Worm (Caenorhabditis elegans): ENCODE data around the gene F54A3.5.
"Not testable (repeated sequence)": the region's sequence is repeated elsewhere in the genome, so short reads cannot be mapped to it uniquely, and the experiment has no call there.

F54A3.5 gene

DNA sequence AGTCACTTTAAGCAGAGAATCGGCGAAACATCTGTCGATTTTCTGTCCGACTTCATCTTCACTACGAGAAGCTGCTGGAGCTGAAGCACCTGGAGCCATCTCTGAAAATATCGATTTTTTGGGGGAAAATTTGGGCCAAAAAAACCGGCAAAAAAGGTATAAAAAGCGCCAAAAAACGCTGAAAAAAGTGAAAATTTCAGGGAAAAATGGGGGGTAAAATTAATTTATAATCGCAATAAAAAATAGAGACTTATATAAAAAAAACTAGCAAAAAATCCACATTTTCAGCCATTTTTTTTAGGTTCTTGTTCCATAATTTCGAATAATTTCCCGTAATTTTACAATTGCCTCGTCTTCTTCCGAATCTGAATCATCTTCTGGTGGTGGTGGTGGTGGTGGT lies at the start of gene F54A3.5:
F54A3.5 (minus strand) TSS at position 101 of the 400 bp plus-strand sequence.
- TF ChIP-seq fkh-2 (tag; optimal IDR thresholded peaks at IDR 0.05), result no peak
- TF ChIP-seq nhr-67 (tag; optimal IDR thresholded peaks at IDR 0.05), result no peak
- no peak for TF ChIP-seq zag-1 (tag; optimal IDR thresholded peaks at IDR 0.05)
- TF ChIP-seq jun-1 (tag; optimal IDR thresholded peaks at IDR 0.05), result no peak
- no peak for TF ChIP-seq nhr-28 (tag; optimal IDR thresholded peaks at IDR 0.05)
- TF ChIP-seq hmg-11 (tag; optimal IDR thresholded peaks at IDR 0.05), result no peak
- no peak for TF ChIP-seq mdl-1 (tag; optimal IDR thresholded peaks at IDR 0.05)
- no peak for TF ChIP-seq aly-2 (tag; optimal IDR thresholded peaks at IDR 0.05)
- no peak for TF ChIP-seq ZK546.5 (tag; optimal IDR thresholded peaks at IDR 0.05)
- no peak for TF ChIP-seq fos-1 (tag; optimal IDR thresholded peaks at IDR 0.05)
- TF ChIP-seq lsy-12 (tag; optimal IDR thresholded peaks at IDR 0.05), result no peak
- no peak for TF ChIP-seq nhr-25 (tag; optimal IDR thresholded peaks at IDR 0.05)
- TF ChIP-seq egl-5 (tag; optimal IDR thresholded peaks at IDR 0.05), result no peak

DNA sequence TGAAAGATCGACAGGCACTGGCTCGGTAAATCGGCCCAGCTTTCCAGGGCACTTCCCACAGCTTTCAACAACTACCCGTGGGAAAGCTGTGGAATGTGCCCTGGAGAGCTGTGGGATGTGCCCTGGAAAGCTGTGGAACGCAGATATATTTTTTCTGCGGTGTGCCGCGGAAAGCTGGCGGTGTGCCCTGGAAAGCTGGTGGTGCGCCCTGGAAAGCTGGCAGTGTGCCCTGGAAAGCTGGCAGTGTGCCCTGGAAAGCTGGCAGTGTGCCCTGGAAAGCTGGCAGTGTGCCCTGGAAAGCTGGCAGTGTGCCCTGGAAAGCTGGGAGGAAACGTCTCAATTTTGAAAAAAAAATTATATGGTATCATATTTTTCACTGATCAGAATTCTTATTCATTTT lies 48.2 kb upstream of the F54A3.5 start:
- TF ChIP-seq nhr-25 (tag; optimal IDR thresholded peaks at IDR 0.05) (no peak), skn-1 (tag; optimal IDR thresholded peaks at IDR 0.05) (no peak), ama-1 (optimal IDR thresholded peaks at IDR 0.05) (no peak), daf-12 (tag; optimal IDR thresholded peaks at IDR 0.05) (no peak), nhr-12 (tag; optimal IDR thresholded peaks at IDR 0.05) (no peak), nhr-67 (tag; optimal IDR thresholded peaks at IDR 0.05) (no peak), lin-39 (tag; optimal IDR thresholded peaks at IDR 0.05) (no peak), nhr-11 (tag; optimal IDR thresholded peaks at IDR 0.05) (no peak)

DNA sequence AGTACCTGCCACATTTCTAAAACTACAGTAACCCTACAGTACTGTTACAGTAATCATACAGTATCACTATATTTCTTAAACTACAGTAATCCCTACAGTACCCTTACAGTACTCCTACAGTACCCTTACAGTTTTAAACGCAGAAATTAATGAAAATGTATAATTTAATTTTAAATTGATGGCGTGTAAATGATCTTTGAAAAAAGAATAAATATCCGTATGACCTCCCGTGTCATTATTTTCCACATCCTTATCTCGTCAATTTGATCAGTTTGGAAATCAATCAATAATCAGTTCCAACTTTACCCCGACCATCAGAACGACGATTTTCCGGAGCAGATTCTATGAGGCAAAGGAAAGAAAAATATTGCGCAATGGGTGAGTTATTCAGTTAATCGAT lies 29.4 kb upstream of the F54A3.5 start, which contains the start of gene K09F6.3:
K09F6.3 (plus strand) TSS at position 301 of the 400 bp plus-strand sequence.
- TF ChIP-seq mdl-1, nhr-12, R02D3.7 (tag; optimal IDR thresholded peaks at IDR 0.05): not testable (repeated sequence)

DNA sequence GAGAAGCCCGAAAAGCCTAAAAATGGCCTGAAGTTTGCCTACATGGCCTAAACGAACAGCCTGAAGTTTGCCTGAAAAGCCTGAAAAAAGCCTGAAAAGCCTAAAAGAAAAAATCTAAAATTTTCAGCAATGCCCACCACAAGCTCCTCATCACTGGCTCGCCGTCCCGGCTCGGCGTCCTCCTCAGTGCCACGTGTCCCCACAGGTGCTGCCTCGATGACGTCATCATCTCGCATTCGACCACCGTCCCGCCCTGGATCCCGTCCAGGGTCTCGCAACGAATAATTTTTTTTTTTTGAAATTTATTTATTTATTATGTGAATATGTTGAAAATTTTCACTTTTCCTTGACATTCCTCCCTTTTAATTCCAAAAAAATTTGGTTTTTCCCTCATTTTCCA lies 28.2 kb upstream of the F54A3.5 start:
- TF ChIP-seq egl-5 (tag; optimal IDR thresholded peaks at IDR 0.05) (no peak), lin-15B (tag; optimal IDR thresholded peaks at IDR 0.05) (no peak), aly-2 (tag; optimal IDR thresholded peaks at IDR 0.05) (no peak), pqm-1 (tag; optimal IDR thresholded peaks at IDR 0.05) (no peak), sea-2 (GFP tag; optimal IDR thresholded peaks at IDR 0.05) (no peak), pha-4 (tag; optimal IDR thresholded peaks at IDR 0.05) (no peak), nfya-1 (tag; optimal IDR thresholded peaks at IDR 0.05; ENCODE audit: insufficient read depth) (no peak), ztf-4 (tag; optimal IDR thresholded peaks at IDR 0.05) (no peak)

DNA sequence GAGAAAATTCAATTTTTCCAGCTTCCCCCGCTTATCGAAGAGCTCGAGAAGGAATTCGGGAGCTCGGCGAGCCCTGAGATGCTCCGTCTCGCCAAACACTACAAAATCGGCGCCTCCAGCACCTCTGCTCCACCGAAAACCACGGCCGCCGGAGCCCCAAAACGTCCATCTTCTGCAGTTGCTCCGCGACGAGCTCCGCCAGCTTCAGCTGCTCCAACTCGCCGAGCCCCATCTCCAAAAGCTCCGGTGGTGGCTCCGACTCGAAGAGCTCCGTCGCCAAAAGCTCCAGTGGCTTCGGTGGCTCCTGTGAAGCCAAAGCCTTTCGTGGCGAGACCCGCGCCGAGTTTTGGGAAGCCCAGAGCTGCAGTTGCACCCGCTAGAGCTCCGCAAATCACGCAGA lies 26.1 kb upstream of the F54A3.5 start:
- no peak for TF ChIP-seq nhr-77 (tag; optimal IDR thresholded peaks at IDR 0.05)
- TF ChIP-seq nhr-237 (tag; optimal IDR thresholded peaks at IDR 0.05), result no peak
- no peak for TF ChIP-seq eor-1 (tag; optimal IDR thresholded peaks at IDR 0.05)
- no peak for TF ChIP-seq fkh-2 (tag; optimal IDR thresholded peaks at IDR 0.05)
- TF ChIP-seq nhr-76 (tag; optimal IDR thresholded peaks at IDR 0.05), result no peak

DNA sequence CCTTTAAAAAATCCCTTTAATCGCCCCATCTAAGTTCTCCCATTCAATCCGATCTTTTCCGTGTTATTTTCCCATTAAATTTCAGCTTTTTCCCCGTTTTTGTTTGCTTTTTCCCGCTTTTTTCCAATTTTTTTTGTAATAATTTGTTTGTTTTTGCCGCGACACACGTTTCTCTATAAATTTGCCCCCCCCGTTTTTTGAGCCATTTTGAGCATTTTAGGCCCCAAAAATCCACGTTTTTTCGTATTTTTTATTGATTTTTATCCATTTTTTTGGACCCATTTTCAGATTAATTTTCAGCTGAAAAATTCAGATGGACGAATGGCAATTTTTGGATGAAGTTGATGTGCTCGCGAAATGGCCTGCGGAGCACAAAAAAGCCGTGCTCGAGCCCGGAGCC lies 17.8 kb upstream of the F54A3.5 start, which contains the start of gene F54A3.2:
F54A3.2 (plus strand) TSS at position 301 of the 400 bp plus-strand sequence.
- no peak for TF ChIP-seq unc-39 (tag; optimal IDR thresholded peaks at IDR 0.05)
- TF ChIP-seq nhr-23 (tag; optimal IDR thresholded peaks at IDR 0.05), result no peak
- no peak for TF ChIP-seq ztf-11 (tag; optimal IDR thresholded peaks at IDR 0.05)
- TF ChIP-seq mdl-1 (tag; optimal IDR thresholded peaks at IDR 0.05), result no peak
- TF ChIP-seq lsy-12 (tag; optimal IDR thresholded peaks at IDR 0.05), result no peak
- no peak for TF ChIP-seq elt-2 (tag; optimal IDR thresholded peaks at IDR 0.05)
- no peak for TF ChIP-seq skn-1 (tag; optimal IDR thresholded peaks at IDR 0.05)
- TF ChIP-seq lin-15B (tag; optimal IDR thresholded peaks at IDR 0.05), result no peak
- no peak for TF ChIP-seq nhr-12 (tag; optimal IDR thresholded peaks at IDR 0.05)
- no peak for TF ChIP-seq fkh-10 (GFP tag; optimal IDR thresholded peaks at IDR 0.05)
- TF ChIP-seq egl-5 (tag; optimal IDR thresholded peaks at IDR 0.05), result no peak
- no peak for TF ChIP-seq ceh-16 (tag; optimal IDR thresholded peaks at IDR 0.05)

All from whole organism, L3 larva.